Worm (Caenorhabditis elegans) whole organism, young adult: ENCODE results near the gene ctl-2.

Experiments used
- B0019.2 ChIP-seq: fragments of 200-800 bp; sonication (Bioruptor generic); conservative IDR thresholded peaks from 2 replicates; pipeline ENCODE4 v1.3.6; 2022; ENCODE audit warnings: missing genetic modification reagents, missing genetic modification characterization, missing compliant biosample characterization
- C17E4.6 ChIP-seq: fragments of 200-800 bp; sonication (Bioruptor generic); IDR thresholded peaks from 2 replicates; pipeline ENCODE4 v1.3.6; 2022; ENCODE audit warnings: missing genetic modification reagents, missing genetic modification characterization, missing compliant biosample characterization
- D2030.7 ChIP-seq: fragments of 200-800 bp; sonication (Bioruptor generic); IDR thresholded peaks from 2 replicates; pipeline ENCODE4 v1.3.6; 2022; ENCODE audit warnings: missing genetic modification reagents, missing genetic modification characterization, missing compliant biosample characterization
- F23B12.7 ChIP-seq: sonication (generic microtip); optimal IDR thresholded peaks from 2 replicates; lab custom pipeline; 2017; ENCODE audit warnings: missing genetic modification characterization, mild to moderate bottlenecking, missing compliant biosample characterization, antibody characterized with exemption, moderate library complexity; ENCODE audit not compliant: insufficient read depth
- F33H1.4 ChIP-seq: fragments of 200-800 bp; sonication (Bioruptor generic); IDR thresholded peaks from 2 replicates; pipeline ENCODE4 v1.3.6; 2022; ENCODE audit warnings: missing genetic modification reagents, missing genetic modification characterization, missing compliant biosample characterization
- F37B4.10 ChIP-seq: fragments of 200-800 bp; sonication (Bioruptor generic); IDR thresholded peaks from 2 replicates; pipeline ENCODE4 v1.3.6; 2022; ENCODE audit warnings: missing genetic modification characterization, missing compliant biosample characterization
- F49E8.2 ChIP-seq: sonication (generic microtip); optimal IDR thresholded peaks from 3 replicates; lab custom pipeline; 2017; ENCODE audit warnings: missing genetic modification characterization, mild to moderate bottlenecking, missing compliant biosample characterization, antibody characterized with exemption, moderate library complexity; ENCODE audit not compliant: insufficient read depth
- K12H6.12 ChIP-seq: fragments of 200-800 bp; sonication (Bioruptor generic); optimal IDR thresholded peaks from 2 replicates; lab custom pipeline; 2018; ENCODE audit warnings: mild to moderate bottlenecking, missing genetic modification characterization, missing compliant biosample characterization
- Y53G8AR.9 ChIP-seq: fragments of 200-800 bp; sonication (Bioruptor generic); conservative IDR thresholded peaks from 2 replicates; pipeline ENCODE4 v1.3.6; 2022; ENCODE audit warnings: missing genetic modification reagents, missing genetic modification characterization, missing compliant biosample characterization
- Y56A3A.18 ChIP-seq: fragments of 200-800 bp; sonication (Bioruptor generic); IDR thresholded peaks from 2 replicates; pipeline ENCODE4 v1.3.6; 2022; ENCODE audit warnings: missing genetic modification reagents, missing genetic modification characterization, missing compliant biosample characterization
- Y95B8A.8 ChIP-seq: fragments of 200-800 bp; sonication (Bioruptor generic); IDR thresholded peaks from 2 replicates; pipeline ENCODE4 v1.3.6; 2022; ENCODE audit warnings: missing genetic modification reagents, missing genetic modification characterization, missing compliant biosample characterization
- ZK185.1 ChIP-seq: sonication (generic microtip); optimal IDR thresholded peaks from 2 replicates; lab custom pipeline; 2016; ENCODE audit warnings: mild to moderate bottlenecking, missing genetic modification characterization, missing compliant biosample characterization; ENCODE audit not compliant: poor library complexity, severe bottlenecking
- akir-1 ChIP-seq: fragments of 200-800 bp; sonication (Bioruptor generic); optimal IDR thresholded peaks from 2 replicates; lab custom pipeline; 2018; ENCODE audit warnings: mild to moderate bottlenecking, missing genetic modification characterization, moderate library complexity, missing compliant biosample characterization
- ama-1 ChIP-seq, 3 experiments: fragments of 150-350 bp in 1 of 3; sonication (generic microtip) in 2 of 3; optimal IDR thresholded peaks; 2 replicates each; lab custom pipeline; 2014 to 2018; ENCODE audit warnings: missing biosample characterization in 2 of 3, missing genetic modification characterization in 2 of 3, missing genetic modification reagents in 2 of 3
- atf-7 ChIP-seq: sonication (generic microtip); optimal IDR thresholded peaks from 2 replicates; lab custom pipeline; 2017; ENCODE audit warnings: mild to moderate bottlenecking, missing genetic modification characterization, missing compliant biosample characterization
- athp-1 ChIP-seq: sonication (generic microtip); optimal IDR thresholded peaks from 2 replicates; lab custom pipeline; 2017; ENCODE audit warnings: mild to moderate bottlenecking, missing genetic modification characterization, missing compliant biosample characterization
- attf-3 ChIP-seq: fragments of 200-800 bp; sonication (Bioruptor generic); conservative IDR thresholded peaks from 2 replicates; pipeline ENCODE4 v1.3.6; 2022; ENCODE audit warnings: missing genetic modification reagents, missing genetic modification characterization, missing compliant biosample characterization
- attf-5 ChIP-seq: fragments of 200-800 bp; sonication (Bioruptor generic); optimal IDR thresholded peaks from 2 replicates; lab custom pipeline; 2018; ENCODE audit warnings: mild to moderate bottlenecking, missing genetic modification characterization, missing compliant biosample characterization
- cebp-1 ChIP-seq, 2 experiments: fragments of 200-800 bp in 1 of 2; sonication (Bioruptor generic) in 1 of 2; sonication (generic microtip) in 1 of 2; IDR thresholded peaks in 1 of 2; optimal IDR thresholded peaks in 1 of 2; 2 replicates each; pipeline versions ENCODE4 v1.3.6 to Lab custom; 2017 to 2022; ENCODE audit warnings: missing compliant biosample characterization in 2 of 2, missing genetic modification characterization in 2 of 2, mild to moderate bottlenecking in 1 of 2, missing genetic modification reagents in 1 of 2, moderate library complexity in 1 of 2
- ceh-100 ChIP-seq: fragments of 200-800 bp; sonication (Bioruptor generic); IDR thresholded peaks from 2 replicates; pipeline ENCODE4 v1.3.6; 2022; ENCODE audit warnings: missing genetic modification reagents, missing genetic modification characterization, missing compliant biosample characterization
- ceh-58 ChIP-seq: fragments of 200-800 bp; sonication (Bioruptor generic); IDR thresholded peaks from 2 replicates; pipeline ENCODE4 v1.3.6; 2022; ENCODE audit warnings: missing genetic modification characterization, missing compliant biosample characterization
- dox-1 ChIP-seq: fragments of 200-800 bp; sonication (Bioruptor generic); IDR thresholded peaks from 2 replicates; pipeline ENCODE4 v1.3.6; 2022; ENCODE audit warnings: missing genetic modification reagents, missing genetic modification characterization, missing compliant biosample characterization
- dpl-1 ChIP-seq: fragments of 150-350 bp; optimal IDR thresholded peaks from 2 replicates; lab custom pipeline; 2014; ENCODE audit warnings: missing biosample characterization, missing genetic modification reagents, missing genetic modification characterization
- efl-1 ChIP-seq: fragments of 150-350 bp; optimal IDR thresholded peaks from 2 replicates; lab custom pipeline; 2014; ENCODE audit warnings: missing biosample characterization, missing genetic modification reagents, missing genetic modification characterization
- egl-44 ChIP-seq: fragments of 200-800 bp; sonication (Bioruptor generic); IDR thresholded peaks from 2 replicates; pipeline ENCODE4 v1.3.6; 2022; ENCODE audit warnings: missing genetic modification reagents, missing genetic modification characterization, missing compliant biosample characterization
- ets-4 ChIP-seq: fragments of 200-800 bp; sonication (Bioruptor generic); optimal IDR thresholded peaks from 2 replicates; lab custom pipeline; 2018; ENCODE audit warnings: mild to moderate bottlenecking, missing genetic modification characterization, missing compliant biosample characterization
- hlh-26 ChIP-seq: fragments of 200-800 bp; sonication (Bioruptor generic); conservative IDR thresholded peaks from 2 replicates; pipeline ENCODE4 v1.3.6; 2022; ENCODE audit warnings: missing genetic modification reagents, missing genetic modification characterization, missing compliant biosample characterization
- hmg-20 ChIP-seq: fragments of 200-800 bp; sonication (Bioruptor generic); IDR thresholded peaks from 2 replicates; pipeline ENCODE4 v1.3.6; 2022; ENCODE audit warnings: missing genetic modification reagents, missing genetic modification characterization, missing compliant biosample characterization
- lag-1 ChIP-seq: fragments of 200-800 bp; sonication (Bioruptor generic); IDR thresholded peaks from 2 replicates; pipeline ENCODE4 v1.3.6; 2022; ENCODE audit warnings: missing genetic modification reagents, missing genetic modification characterization, missing compliant biosample characterization
- lin-40 ChIP-seq: sonication (generic microtip); optimal IDR thresholded peaks from 2 replicates; lab custom pipeline; 2016; ENCODE audit warnings: missing genetic modification characterization, mild to moderate bottlenecking, missing compliant biosample characterization, missing genotype, missing genetic modification reagents
- lsl-1 ChIP-seq: fragments of 200-800 bp; sonication (Bioruptor generic); optimal IDR thresholded peaks from 2 replicates; lab custom pipeline; 2018; ENCODE audit warnings: mild to moderate bottlenecking, missing genetic modification characterization, moderate library complexity, missing compliant biosample characterization
- madf-10 ChIP-seq: sonication (generic microtip); optimal IDR thresholded peaks from 2 replicates; lab custom pipeline; 2016; ENCODE audit warnings: mild to moderate bottlenecking, missing genetic modification characterization, missing compliant biosample characterization
- madf-6 ChIP-seq: fragments of 200-800 bp; sonication (Bioruptor generic); IDR thresholded peaks from 2 replicates; pipeline ENCODE4 v1.3.6; 2022; ENCODE audit warnings: missing genetic modification reagents, missing genetic modification characterization, missing compliant biosample characterization
- mcd-1 ChIP-seq: fragments of 200-800 bp; sonication (Bioruptor generic); IDR thresholded peaks from 2 replicates; pipeline ENCODE4 v1.3.6; 2022; ENCODE audit warnings: missing genetic modification reagents, missing genetic modification characterization, missing compliant biosample characterization
- mel-28 ChIP-seq: sonication (generic microtip); optimal IDR thresholded peaks from 2 replicates; lab custom pipeline; 2016; ENCODE audit warnings: borderline replicate concordance, mild to moderate bottlenecking, missing genetic modification characterization, missing compliant biosample characterization
- nfya-2 ChIP-seq: fragments of 200-800 bp; sonication (Bioruptor generic); IDR thresholded peaks from 2 replicates; pipeline ENCODE4 v1.3.6; 2022; ENCODE audit warnings: missing genetic modification reagents, missing genetic modification characterization, missing compliant biosample characterization
- nfyb-1 ChIP-seq: fragments of 200-800 bp; sonication (Bioruptor generic); IDR thresholded peaks from 2 replicates; pipeline ENCODE4 v1.3.6; 2022; ENCODE audit warnings: missing genetic modification reagents, missing genetic modification characterization, missing compliant biosample characterization
- nhr-80 ChIP-seq: sonication (generic microtip); optimal IDR thresholded peaks from 2 replicates; lab custom pipeline; 2016; ENCODE audit warnings: missing genetic modification characterization, missing compliant biosample characterization
- rcor-1 ChIP-seq: fragments of 200-800 bp; sonication (Bioruptor generic); IDR thresholded peaks from 2 replicates; pipeline ENCODE4 v1.3.6; 2022; ENCODE audit warnings: missing genetic modification reagents, missing genetic modification characterization, missing compliant biosample characterization
- rpc-1 ChIP-seq, 2 experiments: fragments of 150-350 bp in 1 of 2; sonication (generic microtip) in 1 of 2; optimal IDR thresholded peaks; 2 replicates each; lab custom pipeline; 2014 to 2018; ENCODE audit warnings: missing biosample characterization in 1 of 2, missing genetic modification characterization in 1 of 2, missing genetic modification reagents in 1 of 2, missing genotype in 1 of 2
- sdz-38 ChIP-seq: sonication (generic microtip); optimal IDR thresholded peaks from 2 replicates; lab custom pipeline; 2016; ENCODE audit warnings: missing genotype, missing genetic modification characterization, missing compliant biosample characterization
- tbp1 ChIP-seq: fragments of 200-800 bp; sonication (Bioruptor generic); optimal IDR thresholded peaks from 2 replicates; lab custom pipeline; 2018; ENCODE audit warnings: mild to moderate bottlenecking, missing genetic modification characterization, missing compliant biosample characterization
- tbx-9 ChIP-seq: sonication (generic microtip); optimal IDR thresholded peaks from 2 replicates; lab custom pipeline; 2016; ENCODE audit warnings: borderline replicate concordance, missing genetic modification characterization, inconsistent platforms, missing compliant biosample characterization
- tlf-1 ChIP-seq: fragments of 200-800 bp; sonication (Bioruptor generic); optimal IDR thresholded peaks from 2 replicates; lab custom pipeline; 2018; ENCODE audit warnings: mild to moderate bottlenecking, missing genetic modification characterization, missing compliant biosample characterization
- ztf-18 ChIP-seq: sonication (generic microtip); optimal IDR thresholded peaks from 2 replicates; lab custom pipeline; 2016; ENCODE audit warnings: missing genotype, mild to moderate bottlenecking, missing genetic modification characterization, missing compliant biosample characterization
- ztf-25 ChIP-seq: fragments of 200-800 bp; sonication (Bioruptor generic); IDR thresholded peaks from 2 replicates; pipeline ENCODE4 v1.3.6; 2022; ENCODE audit warnings: missing genetic modification reagents, missing genetic modification characterization, missing compliant biosample characterization

The ctl-2 gene

ce11 chrII:14349356-14349923 lies 47.6 kb upstream of the ctl-2 start, which contains the start of the genes Y54G11A.17, lin-7 and elof-1 (continued):
- TF ChIP-seq ets-4 (GFP tag; lab: Kevin White, UChicago), result no peak
- peak; percentile 85 for TF ChIP-seq cebp-1 (GFP tag; IDR thresholded peaks at IDR 0.05; lab: Robert Waterston, UW)
- peak; percentile 92 for TF ChIP-seq cebp-1 (tag; optimal IDR thresholded peaks at IDR 0.05; lab: Kevin White, UChicago)
- peak; percentile 73 for TF ChIP-seq F33H1.4 (GFP tag; lab: Robert Waterston, UW)
- peak; percentile 68 for TF ChIP-seq tbp1 (GFP tag; lab: Kevin White, UChicago)
- peak; percentile 92 for TF ChIP-seq D2030.7
- peak; percentile 77; the same call in 1 of the 2 replicates for TF ChIP-seq Y53G8AR.9 (GFP tag; lab: Robert Waterston, UW)
- TF ChIP-seq ZK185.1 (tag; lab: Kevin White, UChicago), result peak; percentile 40
- no peak for TF ChIP-seq egl-44
- no peak for TF ChIP-seq akir-1 (GFP tag; lab: Kevin White, UChicago)
- 0 out of 2 replicates have a peak, but pooled peaks have one; percentile 20 for TF ChIP-seq Y56A3A.18 (GFP tag; lab: Robert Waterston, UW)
- TF ChIP-seq ztf-18 (tag; lab: Kevin White, UChicago), result peak; percentile 48
- peak; percentile 51 for TF ChIP-seq ceh-100 (GFP tag; lab: Robert Waterston, UW)
- no peak for TF ChIP-seq hlh-26 (GFP tag; lab: Robert Waterston, UW)
- peak; percentile 42 for TF ChIP-seq athp-1
- peak; percentile 77 for TF ChIP-seq dpl-1
- peak; percentile 96 for TF ChIP-seq attf-5 (GFP tag; lab: Kevin White, UChicago)
- TF ChIP-seq nfyb-1, result peak; percentile 77; the same call in 1 of the 2 replicates
- peak; percentile 44; the same call in 1 of the 2 replicates for TF ChIP-seq C17E4.6 (GFP tag; lab: Robert Waterston, UW)
- TF ChIP-seq rcor-1 (GFP tag; lab: Robert Waterston, UW), result peak; percentile 55; the same call in 1 of the 2 replicates
- no peak for TF ChIP-seq hmg-20 (GFP tag; lab: Robert Waterston, UW)
- TF ChIP-seq F49E8.2 (tag; lab: Kevin White, UChicago), result peak; percentile 83
- peak; percentile 21 for TF ChIP-seq rpc-1 (optimal IDR thresholded peaks at IDR 0.05; lab: Kevin White, UChicago)
- TF ChIP-seq rpc-1 (tag; optimal IDR thresholded peaks at IDR 0.05; lab: Kevin White, UChicago), result no peak
- TF ChIP-seq K12H6.12, result peak; percentile 73
- TF ChIP-seq mel-28 (tag; lab: Kevin White, UChicago), result no peak
- no peak for TF ChIP-seq sdz-38 (tag; lab: Kevin White, UChicago)
- TF ChIP-seq F37B4.10, result no peak
- TF ChIP-seq F23B12.7 (tag; lab: Kevin White, UChicago), result peak; percentile 86
- TF ChIP-seq ceh-58 (GFP tag; lab: Robert Waterston, UW), result no peak
- no peak for TF ChIP-seq Y95B8A.8 (GFP tag; lab: Robert Waterston, UW)
- peak; percentile 90 for TF ChIP-seq efl-1 (GFP tag; lab: Kevin White, UChicago)
- peak; percentile 97 for TF ChIP-seq lsl-1
- TF ChIP-seq nfya-2 (GFP tag; lab: Robert Waterston, UW), result no peak
- TF ChIP-seq dox-1 (GFP tag; lab: Robert Waterston, UW), result peak; percentile 83
- peak; percentile 74 for TF ChIP-seq mcd-1 (GFP tag; lab: Robert Waterston, UW)
- peak; percentile 73 for TF ChIP-seq lin-40 (tag; lab: Kevin White, UChicago)
- TF ChIP-seq madf-10 (tag; lab: Kevin White, UChicago), result peak; percentile 5
- TF ChIP-seq tlf-1, result peak; percentile 76
- TF ChIP-seq ztf-25 (GFP tag; lab: Robert Waterston, UW), result no peak
- no peak for TF ChIP-seq tbx-9 (tag; lab: Kevin White, UChicago)
- no peak for TF ChIP-seq atf-7
- no peak for TF ChIP-seq lag-1
- peak; percentile 81 for TF ChIP-seq B0019.2 (GFP tag; lab: Robert Waterston, UW)
- TF ChIP-seq ama-1 (optimal IDR thresholded peaks at IDR 0.05; lab: Kevin White, UChicago), result peak; percentile 37
- TF ChIP-seq ama-1 (GFP tag; optimal IDR thresholded peaks at IDR 0.05; lab: Kevin White, UChicago), result peak in 1 of 2 experiments; percentile 56
- peak; percentile 6 for TF ChIP-seq nhr-80 (tag; lab: Kevin White, UChicago)
- peak; percentile 75 for TF ChIP-seq madf-6 (GFP tag; lab: Robert Waterston, UW)
- TF ChIP-seq attf-3 (GFP tag; lab: Robert Waterston, UW), result 0 out of 2 replicates have a peak, but pooled peaks have one; percentile 49
